Worm (Caenorhabditis elegans) whole organism, L3 larva: ENCODE measurements around the gene F07H5.13.

Experiments
- R02D3.7 ChIP-seq: fragments of 150-350 bp; optimal IDR thresholded peaks from 2 replicates; lab custom pipeline; 2014; ENCODE audit warnings: missing biosample characterization, missing genetic modification characterization
- ZK546.5 ChIP-seq: sonication (generic microtip); optimal IDR thresholded peaks from 2 replicates; lab custom pipeline; 2017; ENCODE audit warnings: missing biosample characterization, missing genetic modification characterization
- aly-2 ChIP-seq: fragments of 150-350 bp; optimal IDR thresholded peaks from 2 replicates; lab custom pipeline; 2014; ENCODE audit warnings: missing biosample characterization, missing genetic modification characterization
- ama-1 ChIP-seq: fragments of 150-350 bp; optimal IDR thresholded peaks from 2 replicates; lab custom pipeline; 2018
- ceh-16 ChIP-seq: sonication (generic microtip); optimal IDR thresholded peaks from 2 replicates; lab custom pipeline; 2017; ENCODE audit warnings: missing biosample characterization, missing genetic modification characterization
- ceh-28 ChIP-seq: fragments of 150-350 bp; optimal IDR thresholded peaks from 2 replicates; lab custom pipeline; 2014; ENCODE audit warnings: missing biosample characterization, missing genetic modification reagents, missing genetic modification characterization
- ceh-82 ChIP-seq: fragments of 150-350 bp; optimal IDR thresholded peaks from 2 replicates; lab custom pipeline; 2014; ENCODE audit warnings: missing biosample characterization, missing genetic modification characterization
- ceh-9 ChIP-seq: sonication (generic microtip); optimal IDR thresholded peaks from 2 replicates; lab custom pipeline; 2018; ENCODE audit warnings: missing biosample characterization, missing genetic modification characterization
- daf-12 ChIP-seq: fragments of 150-350 bp; optimal IDR thresholded peaks from 2 replicates; lab custom pipeline; 2014; ENCODE audit warnings: missing biosample characterization, missing genetic modification reagents, missing genetic modification characterization
- egl-27 ChIP-seq: sonication (generic microtip); optimal IDR thresholded peaks from 4 replicates; lab custom pipeline; 2017; ENCODE audit warnings: missing biosample characterization, missing genetic modification reagents, missing genetic modification characterization
- egl-5 ChIP-seq: fragments of 150-350 bp; optimal IDR thresholded peaks from 2 replicates; lab custom pipeline; 2017; ENCODE audit warnings: missing biosample characterization, missing genetic modification reagents, missing genetic modification characterization, inconsistent platforms
- elt-1 ChIP-seq: fragments of 150-350 bp; optimal IDR thresholded peaks from 2 replicates; lab custom pipeline; 2014; ENCODE audit warnings: missing biosample characterization, missing genetic modification characterization
- elt-2 ChIP-seq: sonication (generic microtip); optimal IDR thresholded peaks from 2 replicates; lab custom pipeline; 2016; ENCODE audit warnings: missing genetic modification reagents, mild to moderate bottlenecking, missing genetic modification characterization, missing compliant biosample characterization
- elt-3 ChIP-seq, 3 experiments: fragments of 150-350 bp in 1 of 3; sonication (generic microtip) in 2 of 3; optimal IDR thresholded peaks; 2 replicates in 2 of 3; 4 replicates in 1 of 3; lab custom pipeline; 2014 to 2017; ENCODE audit warnings: missing biosample characterization in 3 of 3, missing genetic modification characterization in 3 of 3
- eor-1 ChIP-seq, 2 experiments: fragments of 150-350 bp; optimal IDR thresholded peaks; 2 replicates each; lab custom pipeline; 2014 to 2018; ENCODE audit warnings: missing biosample characterization in 2 of 2, missing genetic modification characterization in 2 of 2
- fkh-10 ChIP-seq: sonication (generic microtip); optimal IDR thresholded peaks from 2 replicates; lab custom pipeline; 2017; ENCODE audit warnings: missing biosample characterization, missing genetic modification reagents, missing genetic modification characterization
- fkh-2 ChIP-seq: fragments of 150-350 bp; optimal IDR thresholded peaks from 2 replicates; lab custom pipeline; 2014; ENCODE audit warnings: missing biosample characterization, missing genetic modification reagents, missing genetic modification characterization
- fos-1 ChIP-seq: fragments of 150-350 bp; optimal IDR thresholded peaks from 2 replicates; lab custom pipeline; 2014; ENCODE audit warnings: missing biosample characterization, missing genetic modification characterization
- hmg-11 ChIP-seq: sonication (generic microtip); optimal IDR thresholded peaks from 2 replicates; lab custom pipeline; 2016; ENCODE audit warnings: missing genetic modification characterization, missing compliant biosample characterization
- jun-1 ChIP-seq: fragments of 150-350 bp; optimal IDR thresholded peaks from 2 replicates; lab custom pipeline; 2014; ENCODE audit warnings: missing biosample characterization, missing genetic modification reagents, missing genetic modification characterization
- lin-15B ChIP-seq: fragments of 150-350 bp; optimal IDR thresholded peaks from 2 replicates; lab custom pipeline; 2014; ENCODE audit warnings: missing biosample characterization, missing genetic modification characterization
- lin-39 ChIP-seq: fragments of 150-350 bp; optimal IDR thresholded peaks from 2 replicates; lab custom pipeline; 2018; ENCODE audit warnings: missing biosample characterization, missing genetic modification reagents, missing genetic modification characterization
- lsy-12 ChIP-seq: sonication (generic microtip); optimal IDR thresholded peaks from 2 replicates; lab custom pipeline; 2016; ENCODE audit warnings: mild to moderate bottlenecking, missing genetic modification characterization, missing compliant biosample characterization
- mdl-1 ChIP-seq: fragments of 150-350 bp; optimal IDR thresholded peaks from 2 replicates; lab custom pipeline; 2014; ENCODE audit warnings: missing biosample characterization, missing genetic modification characterization
- mml-1 ChIP-seq: fragments of 150-350 bp; sonication (generic microtip); optimal IDR thresholded peaks from 3 replicates; lab custom pipeline; 2014; ENCODE audit warnings: missing biosample characterization, missing genetic modification characterization
- nfya-1 ChIP-seq: sonication (generic microtip); optimal IDR thresholded peaks from 2 replicates; lab custom pipeline; 2017; ENCODE audit warnings: missing genetic modification characterization, mild to moderate bottlenecking, missing compliant biosample characterization, antibody characterized with exemption, moderate library complexity; ENCODE audit not compliant: insufficient read depth
- nhr-11 ChIP-seq: fragments of 150-350 bp; optimal IDR thresholded peaks from 2 replicates; lab custom pipeline; 2014; ENCODE audit warnings: missing biosample characterization, missing genetic modification characterization
- nhr-12 ChIP-seq: fragments of 150-350 bp; optimal IDR thresholded peaks from 2 replicates; lab custom pipeline; 2014; ENCODE audit warnings: missing biosample characterization, missing genetic modification characterization
- nhr-23 ChIP-seq: fragments of 150-350 bp; optimal IDR thresholded peaks from 2 replicates; lab custom pipeline; 2014; ENCODE audit warnings: missing biosample characterization, missing genetic modification reagents, missing genetic modification characterization
- nhr-237 ChIP-seq: fragments of 150-350 bp; optimal IDR thresholded peaks from 2 replicates; lab custom pipeline; 2014; ENCODE audit warnings: missing biosample characterization, missing genetic modification characterization
- nhr-25 ChIP-seq: sonication (generic microtip); optimal IDR thresholded peaks from 2 replicates; lab custom pipeline; 2017; ENCODE audit warnings: missing biosample characterization, missing genetic modification characterization
- nhr-28 ChIP-seq: fragments of 150-350 bp; optimal IDR thresholded peaks from 2 replicates; lab custom pipeline; 2014; ENCODE audit warnings: missing biosample characterization, missing genetic modification characterization
- nhr-43 ChIP-seq: sonication (generic microtip); optimal IDR thresholded peaks from 2 replicates; lab custom pipeline; 2016; ENCODE audit warnings: mild to moderate bottlenecking, missing genetic modification characterization, missing compliant biosample characterization; ENCODE audit not compliant: poor library complexity, severe bottlenecking
- nhr-67 ChIP-seq: fragments of 150-350 bp; optimal IDR thresholded peaks from 2 replicates; lab custom pipeline; 2014; ENCODE audit warnings: missing biosample characterization, missing genetic modification characterization
- nhr-76 ChIP-seq: fragments of 150-350 bp; sonication (generic microtip); optimal IDR thresholded peaks from 5 replicates; lab custom pipeline; 2014; ENCODE audit warnings: missing biosample characterization, missing genetic modification characterization
- nhr-77 ChIP-seq: fragments of 150-350 bp; optimal IDR thresholded peaks from 2 replicates; lab custom pipeline; 2014; ENCODE audit warnings: missing biosample characterization, missing genetic modification characterization
- pha-4 ChIP-seq: fragments of 150-350 bp; optimal IDR thresholded peaks from 2 replicates; lab custom pipeline; 2014; ENCODE audit warnings: missing biosample characterization, missing genetic modification reagents, missing genetic modification characterization
- pqm-1 ChIP-seq: fragments of 150-350 bp; optimal IDR thresholded peaks from 2 replicates; lab custom pipeline; 2017; ENCODE audit warnings: missing biosample characterization, missing genetic modification characterization, inconsistent platforms
- sea-2 ChIP-seq: fragments of 150-350 bp; sonication (generic microtip); optimal IDR thresholded peaks from 4 replicates; lab custom pipeline; 2014; ENCODE audit warnings: missing biosample characterization, missing genetic modification reagents, missing genetic modification characterization
- skn-1 ChIP-seq: fragments of 150-350 bp; optimal IDR thresholded peaks from 2 replicates; lab custom pipeline; 2014; ENCODE audit warnings: missing biosample characterization, missing genetic modification characterization
- snpc-4 ChIP-seq: fragments of 150-350 bp; optimal IDR thresholded peaks from 2 replicates; lab custom pipeline; 2014; ENCODE audit warnings: missing biosample characterization, missing genetic modification characterization
- tbx-2 ChIP-seq: sonication (generic microtip); optimal IDR thresholded peaks from 2 replicates; lab custom pipeline; 2016; ENCODE audit warnings: mild to moderate bottlenecking, missing genetic modification characterization, missing compliant biosample characterization
- unc-39 ChIP-seq: sonication (generic microtip); optimal IDR thresholded peaks from 4 replicates; lab custom pipeline; 2017; ENCODE audit warnings: missing biosample characterization, missing genetic modification characterization
- unc-62 ChIP-seq: fragments of 150-350 bp; sonication (generic microtip); optimal IDR thresholded peaks from 4 replicates; lab custom pipeline; 2014; ENCODE audit warnings: missing biosample characterization, missing genetic modification reagents, missing genetic modification characterization
- zag-1 ChIP-seq: fragments of 150-350 bp; optimal IDR thresholded peaks from 2 replicates; lab custom pipeline; 2014; ENCODE audit warnings: missing biosample characterization, missing genetic modification characterization
- ztf-11 ChIP-seq: fragments of 150-350 bp; optimal IDR thresholded peaks from 2 replicates; lab custom pipeline; 2014; ENCODE audit warnings: missing biosample characterization, missing genetic modification characterization
- ztf-4 ChIP-seq: fragments of 150-350 bp; optimal IDR thresholded peaks from 2 replicates; lab custom pipeline; 2014; ENCODE audit warnings: missing biosample characterization, missing genetic modification characterization

The F07H5.13 gene

DNA sequence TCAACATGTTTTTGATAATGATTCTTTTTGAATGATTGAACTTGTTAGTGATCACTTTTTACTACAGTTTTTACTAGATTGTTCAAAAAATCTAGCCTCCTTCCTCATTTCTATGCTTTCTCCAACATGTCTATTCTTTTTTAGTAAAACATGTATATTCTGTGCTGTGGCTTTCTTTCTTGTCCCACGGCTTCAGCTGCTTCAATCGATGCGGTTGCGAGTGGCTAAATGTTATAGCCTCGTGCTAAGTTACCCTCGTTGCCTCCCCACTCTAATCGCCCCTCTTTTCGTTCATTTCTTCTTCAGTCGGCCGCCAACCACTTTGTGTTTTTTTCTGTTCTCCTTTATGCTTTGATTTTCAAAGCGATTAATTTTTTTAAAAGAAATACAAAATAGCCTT is 4.5 kb upstream of the F07H5.13 start (continued):
- no peak for TF ChIP-seq fkh-10
- peak; percentile 1 for TF ChIP-seq nhr-11 (tag; lab: Kevin White, UChicago)
- TF ChIP-seq ama-1 (lab: Kevin White, UChicago) = peak; percentile 71
- TF ChIP-seq skn-1 (tag; lab: Kevin White, UChicago) = no peak
- no peak for TF ChIP-seq lin-15B (tag; lab: Kevin White, UChicago)

ce11 chrII:8787376-8787775 is 3.0 kb upstream of the F07H5.13 start:
- TF ChIP-seq tbx-2 = peak; percentile 87
- TF ChIP-seq ceh-28 (tag; lab: Kevin White, UChicago) = peak; percentile 96
- peak; percentile 94 for TF ChIP-seq lsy-12
- peak in 1 of 2 experiments; percentile 71 for TF ChIP-seq eor-1 (tag; optimal IDR thresholded peaks at IDR 0.05; lab: Kevin White, UChicago)
- TF ChIP-seq pqm-1 (tag; lab: Kevin White, UChicago) = peak; percentile 86
- no peak for TF ChIP-seq ceh-9 (tag; lab: Kevin White, UChicago)
- peak; percentile 58 for TF ChIP-seq snpc-4 (tag; lab: Kevin White, UChicago)
- peak; percentile 95 for TF ChIP-seq nhr-43 (tag; lab: Kevin White, UChicago)
- TF ChIP-seq R02D3.7 (tag; lab: Kevin White, UChicago) = peak; percentile 55
- peak; percentile 59 for TF ChIP-seq ztf-4 (tag; lab: Kevin White, UChicago)
- peak; percentile 2 for TF ChIP-seq egl-27 (tag; lab: Kevin White, UChicago)
- no peak for TF ChIP-seq nhr-12
- TF ChIP-seq elt-3 (tag; optimal IDR thresholded peaks at IDR 0.05; lab: Kevin White, UChicago) = peak in 1 of 3 experiments; percentile 57
- TF ChIP-seq fos-1 = peak; percentile 78
- TF ChIP-seq ceh-82 (tag; lab: Kevin White, UChicago) = peak; percentile 42
- no peak for TF ChIP-seq nhr-28
- no peak for TF ChIP-seq ceh-16 (tag; lab: Kevin White, UChicago)
- no peak for TF ChIP-seq nhr-76 (tag; lab: Kevin White, UChicago)
- no peak for TF ChIP-seq nhr-237 (tag; lab: Kevin White, UChicago)
- peak; percentile 98 for TF ChIP-seq nfya-1 (tag; lab: Kevin White, UChicago)
- no peak for TF ChIP-seq nhr-77
- no peak for TF ChIP-seq nhr-67 (tag; lab: Kevin White, UChicago)
- peak; percentile 96 for TF ChIP-seq jun-1 (tag; lab: Kevin White, UChicago)
- no peak for TF ChIP-seq daf-12 (tag; lab: Kevin White, UChicago)
- TF ChIP-seq fkh-2 (tag; lab: Kevin White, UChicago) = peak; percentile 98
- peak; percentile 79 for TF ChIP-seq elt-2 (tag; lab: Kevin White, UChicago)
- TF ChIP-seq pha-4 (tag; lab: Kevin White, UChicago) = peak; percentile 99
- TF ChIP-seq ZK546.5 (tag; lab: Kevin White, UChicago) = no peak
- no peak for TF ChIP-seq unc-62
- TF ChIP-seq egl-5 (tag; lab: Kevin White, UChicago) = peak; percentile 99
- peak; percentile 98 for TF ChIP-seq nhr-23 (tag; lab: Kevin White, UChicago)
- peak; percentile 69 for TF ChIP-seq elt-1
- TF ChIP-seq hmg-11 (tag; lab: Kevin White, UChicago) = peak; percentile 76
- peak; percentile 76 for TF ChIP-seq nhr-11 (tag; lab: Kevin White, UChicago)
- peak; percentile 18 for TF ChIP-seq aly-2
- TF ChIP-seq lin-15B (tag; lab: Kevin White, UChicago) = peak; percentile 85
- no peak for TF ChIP-seq unc-39 (tag; lab: Kevin White, UChicago)
- TF ChIP-seq mml-1 = no peak
- TF ChIP-seq nhr-25 (tag; lab: Kevin White, UChicago) = peak; percentile 97
- TF ChIP-seq ama-1 (lab: Kevin White, UChicago) = peak; percentile 97
- no peak for TF ChIP-seq zag-1
- no peak for TF ChIP-seq sea-2 (GFP tag; lab: Kevin White, UChicago)
- peak; percentile 95 for TF ChIP-seq fkh-10
- peak; percentile 96 for TF ChIP-seq skn-1 (tag; lab: Kevin White, UChicago)
- TF ChIP-seq ztf-11 (tag; lab: Kevin White, UChicago) = no peak
- peak; percentile 55 for TF ChIP-seq mdl-1 (tag; lab: Kevin White, UChicago)
- peak; percentile 96 for TF ChIP-seq lin-39 (tag; lab: Kevin White, UChicago)
